Fruit fly (Drosophila melanogaster): ENCODE data around the gene CG7903.

- no peak for TF ChIP-seq EcR (GFP tag; optimal IDR thresholded peaks at IDR 0.05)
- TF ChIP-seq CG14655 (GFP tag; optimal IDR thresholded peaks at IDR 0.05), result peak; percentile 14
- TF ChIP-seq D1 (tag; optimal IDR thresholded peaks at IDR 0.05), result no peak
- peak; percentile 19 for TF ChIP-seq Pif1A (GFP tag; optimal IDR thresholded peaks at IDR 0.05)
- no peak for TF ChIP-seq fd96Ca (GFP tag; IDR thresholded peaks at IDR 0.05)
- TF ChIP-seq gl (tag; optimal IDR thresholded peaks at IDR 0.05), result no peak
- peak; percentile 5 for TF ChIP-seq CG34367 (tag; optimal IDR thresholded peaks at IDR 0.05)
- TF ChIP-seq CG12605 (GFP tag; IDR thresholded peaks at IDR 0.05), result no peak
- TF ChIP-seq Pif1B (GFP tag; optimal IDR thresholded peaks at IDR 0.05), result no peak
- peak; percentile 41 for TF ChIP-seq CG8159 (tag; optimal IDR thresholded peaks at IDR 0.05)
- TF ChIP-seq rn (GFP tag; IDR thresholded peaks at IDR 0.05), result no peak
These were observed 16.4 kb downstream of the CG7903 start for dm6 chr3R:29978595-29978994.

Data from whole organism, pupa.